Worm (Caenorhabditis elegans) whole organism, late embryonic: ENCODE data around the gene ceh-88.

Experiments
- F13H6.1 ChIP-seq: sonication (generic microtip); optimal IDR thresholded peaks from 2 replicates; lab custom pipeline; 2016; ENCODE audit warnings: missing genetic modification characterization, missing compliant biosample characterization
- ama-1 ChIP-seq: fragments of 150-350 bp; optimal IDR thresholded peaks from 2 replicates; lab custom pipeline; 2014
- ceh-14 ChIP-seq: sonication (generic microtip); optimal IDR thresholded peaks from 2 replicates; lab custom pipeline; 2016; ENCODE audit warnings: missing genotype, missing genetic modification characterization, missing compliant biosample characterization
- ceh-2 ChIP-seq: sonication (generic microtip); optimal IDR thresholded peaks from 2 replicates; lab custom pipeline; 2016; ENCODE audit warnings: missing genotype, missing genetic modification characterization, missing compliant biosample characterization
- ceh-48 ChIP-seq: sonication (generic microtip); optimal IDR thresholded peaks from 2 replicates; lab custom pipeline; 2016; ENCODE audit warnings: missing genetic modification characterization, inconsistent platforms, missing compliant biosample characterization
- ceh-9 ChIP-seq: sonication (generic microtip); optimal IDR thresholded peaks from 2 replicates; lab custom pipeline; 2016; ENCODE audit warnings: mild to moderate bottlenecking, missing genetic modification characterization, inconsistent platforms, missing compliant biosample characterization
- che-1 ChIP-seq: sonication (generic microtip); optimal IDR thresholded peaks from 2 replicates; lab custom pipeline; 2016; ENCODE audit warnings: mild to moderate bottlenecking, missing genetic modification characterization, missing compliant biosample characterization
- madf-2 ChIP-seq: sonication (generic microtip); optimal IDR thresholded peaks from 2 replicates; lab custom pipeline; 2017; ENCODE audit warnings: missing genetic modification characterization, missing compliant biosample characterization
- pag-3 ChIP-seq: sonication (generic microtip); optimal IDR thresholded peaks from 2 replicates; lab custom pipeline; 2016; ENCODE audit warnings: missing compliant biosample characterization, missing genetic modification characterization, borderline replicate concordance
- pha-4 ChIP-seq: fragments of 150-350 bp; optimal IDR thresholded peaks from 2 replicates; lab custom pipeline; 2018; ENCODE audit warnings: missing biosample characterization, missing genetic modification reagents, missing genetic modification characterization
- rnt-1 ChIP-seq: sonication (generic microtip); optimal IDR thresholded peaks from 2 replicates; lab custom pipeline; 2016; ENCODE audit warnings: missing genetic modification characterization, missing compliant biosample characterization
- tbx-2 ChIP-seq: sonication (generic microtip); optimal IDR thresholded peaks from 2 replicates; lab custom pipeline; 2016; ENCODE audit warnings: missing genetic modification characterization, missing compliant biosample characterization
- tbx-7 ChIP-seq: sonication (generic microtip); optimal IDR thresholded peaks from 2 replicates; lab custom pipeline; 2016; ENCODE audit warnings: missing genotype, missing genetic modification characterization, missing compliant biosample characterization
- unc-86 ChIP-seq: sonication (generic microtip); optimal IDR thresholded peaks from 2 replicates; lab custom pipeline; 2016; ENCODE audit warnings: missing genetic modification characterization, missing compliant biosample characterization

DNA sequence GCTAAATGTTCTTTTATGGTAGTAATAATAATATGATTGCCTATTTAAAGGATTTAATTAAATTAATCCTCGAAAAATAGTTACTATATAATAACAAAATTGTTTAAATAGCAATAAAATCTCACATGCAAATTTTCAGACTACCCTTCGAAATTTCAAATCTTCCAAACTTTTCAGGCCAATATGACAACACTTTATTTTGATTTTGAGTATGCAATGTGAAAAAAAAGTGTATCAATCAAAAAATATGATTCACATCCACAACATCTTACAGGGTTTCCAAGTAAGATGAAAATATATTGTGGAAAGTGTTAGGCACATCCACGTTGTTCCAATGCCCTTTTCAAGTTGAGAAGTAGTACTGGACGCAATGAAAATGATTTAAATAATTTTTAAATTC is 17.1 kb upstream of the ceh-88 start, which contains the start of gene snf-9:
- no peak for TF ChIP-seq tbx-7 (tag; lab: Kevin White, UChicago)
- no peak for TF ChIP-seq ama-1 (lab: Kevin White, UChicago)
- no peak for TF ChIP-seq ceh-14 (tag; lab: Kevin White, UChicago)
- no peak for TF ChIP-seq rnt-1 (tag; lab: Kevin White, UChicago)
- TF ChIP-seq madf-2 (tag; lab: Kevin White, UChicago), result no peak
- no peak for TF ChIP-seq tbx-2
- TF ChIP-seq pag-3, result no peak
- TF ChIP-seq pha-4 (tag; lab: Kevin White, UChicago), result no peak
- no peak for TF ChIP-seq F13H6.1 (tag; lab: Kevin White, UChicago)
- no peak for TF ChIP-seq che-1
- TF ChIP-seq ceh-48 (tag; lab: Kevin White, UChicago), result no peak
- TF ChIP-seq unc-86 (tag; lab: Kevin White, UChicago), result no peak
- TF ChIP-seq ceh-2 (tag; lab: Kevin White, UChicago), result no peak
- TF ChIP-seq ceh-9 (tag; lab: Kevin White, UChicago), result no peak
